Worm (Caenorhabditis elegans) whole organism, L1 larva: ENCODE measurements around the gene twk-11.

Source experiments
- C04F5.9 ChIP-seq: sonication (generic microtip); optimal IDR thresholded peaks from 2 replicates; lab custom pipeline; 2016; ENCODE audit warnings: missing genetic modification characterization, missing compliant biosample characterization
- F16B12.6 ChIP-seq: fragments of 150-350 bp; optimal IDR thresholded peaks from 2 replicates; lab custom pipeline; 2014; ENCODE audit warnings: missing biosample characterization, missing genetic modification characterization
- Y116A8C.19 ChIP-seq: sonication (generic microtip); optimal IDR thresholded peaks from 2 replicates; lab custom pipeline; 2016; ENCODE audit warnings: missing compliant biosample characterization, missing genetic modification characterization, borderline replicate concordance
- blmp-1 ChIP-seq: fragments of 150-350 bp; optimal IDR thresholded peaks from 2 replicates; lab custom pipeline; 2014; ENCODE audit warnings: missing biosample characterization, missing genetic modification characterization
- ceh-63 ChIP-seq: fragments of 200-800 bp; sonication (Bioruptor generic); optimal IDR thresholded peaks from 2 replicates; lab custom pipeline; 2018; ENCODE audit warnings: mild to moderate bottlenecking, missing genetic modification characterization, missing compliant biosample characterization
- ceh-8 ChIP-seq: fragments of 200-800 bp; sonication (Bioruptor generic); optimal IDR thresholded peaks from 2 replicates; lab custom pipeline; 2018; ENCODE audit warnings: mild to moderate bottlenecking, missing genetic modification characterization, moderate library complexity, missing compliant biosample characterization
- ceh-88 ChIP-seq: fragments of 200-800 bp; sonication (Bioruptor generic); IDR thresholded peaks from 2 replicates; pipeline ENCODE4 v1.3.6; 2022; ENCODE audit warnings: missing genetic modification characterization, missing compliant biosample characterization
- ceh-90 ChIP-seq: sonication (generic microtip); optimal IDR thresholded peaks from 2 replicates; lab custom pipeline; 2016; ENCODE audit warnings: missing genetic modification characterization, missing compliant biosample characterization
- ces-1 ChIP-seq: fragments of 150-350 bp; optimal IDR thresholded peaks from 2 replicates; lab custom pipeline; 2014; ENCODE audit warnings: missing biosample characterization, missing genetic modification reagents, missing genetic modification characterization
- dpl-1 ChIP-seq, 3 experiments: fragments of 150-350 bp in 2 of 3; sonication (generic microtip) in 1 of 3; optimal IDR thresholded peaks; 2 replicates each; lab custom pipeline; 2014 to 2017; ENCODE audit warnings: missing biosample characterization in 3 of 3, missing genetic modification characterization in 3 of 3, missing genetic modification reagents in 3 of 3
- dsc-1 ChIP-seq: sonication (generic microtip); optimal IDR thresholded peaks from 2 replicates; lab custom pipeline; 2016; ENCODE audit warnings: mild to moderate bottlenecking, missing genetic modification characterization, missing compliant biosample characterization
- efl-1 ChIP-seq, 4 experiments: fragments of 150-350 bp; optimal IDR thresholded peaks in 3 of 4; peaks in 1 of 4; 1 replicate in 1 of 4; 2 replicates in 3 of 4; lab custom pipeline; 2014; ENCODE audit warnings: missing biosample characterization in 2 of 4, missing genetic modification characterization in 2 of 4, missing genetic modification reagents in 2 of 4
- elt-2 ChIP-seq: sonication (generic microtip); optimal IDR thresholded peaks from 2 replicates; lab custom pipeline; 2016; ENCODE audit warnings: missing genetic modification characterization, mild to moderate bottlenecking, inconsistent platforms, missing compliant biosample characterization, missing genetic modification reagents
- elt-3 ChIP-seq, 6 experiments: fragments of 150-350 bp in 1 of 6; sonication (generic microtip); optimal IDR thresholded peaks; 2 replicates each; lab custom pipeline; 2017 to 2018; ENCODE audit warnings: missing biosample characterization in 6 of 6, missing genetic modification characterization in 6 of 6, inconsistent platforms in 1 of 6
- fkh-8 ChIP-seq: sonication (generic microtip); optimal IDR thresholded peaks from 2 replicates; lab custom pipeline; 2016; ENCODE audit warnings: mild to moderate bottlenecking, missing genetic modification characterization, missing compliant biosample characterization
- fos-1 ChIP-seq: fragments of 150-350 bp; optimal IDR thresholded peaks from 2 replicates; lab custom pipeline; 2014; ENCODE audit warnings: missing biosample characterization, missing genetic modification characterization
- grh-1 ChIP-seq: fragments of 200-800 bp; sonication (Bioruptor generic); IDR thresholded peaks from 2 replicates; pipeline ENCODE4 v1.3.6; 2022; ENCODE audit warnings: missing genetic modification reagents, missing genetic modification characterization, missing compliant biosample characterization
- hlh-17 ChIP-seq: fragments of 200-800 bp; sonication (Bioruptor generic); optimal IDR thresholded peaks from 2 replicates; lab custom pipeline; 2018; ENCODE audit warnings: missing genetic modification characterization, mild to moderate bottlenecking, missing compliant biosample characterization, moderate library complexity, borderline replicate concordance
- hlh-4 ChIP-seq: sonication (generic microtip); optimal IDR thresholded peaks from 2 replicates; lab custom pipeline; 2016; ENCODE audit warnings: mild to moderate bottlenecking, missing genetic modification characterization, missing compliant biosample characterization
- lin-14 ChIP-seq: fragments of 200-800 bp; sonication (Bioruptor generic); optimal IDR thresholded peaks from 2 replicates; lab custom pipeline; 2018; ENCODE audit warnings: mild to moderate bottlenecking, missing genetic modification characterization, moderate library complexity, missing compliant biosample characterization
- lin-15B ChIP-seq: fragments of 150-350 bp; sonication (generic microtip); optimal IDR thresholded peaks from 3 replicates; lab custom pipeline; 2014; ENCODE audit warnings: missing biosample characterization, missing genetic modification characterization
- lir-3 ChIP-seq: sonication (generic microtip); optimal IDR thresholded peaks from 2 replicates; lab custom pipeline; 2016; ENCODE audit warnings: mild to moderate bottlenecking, missing genetic modification characterization, moderate library complexity, missing compliant biosample characterization; ENCODE audit not compliant: poor library complexity
- mab-9 ChIP-seq: fragments of 200-800 bp; sonication (Bioruptor generic); IDR thresholded peaks from 2 replicates; pipeline ENCODE4 v1.3.6; 2022; ENCODE audit warnings: missing genetic modification reagents, missing genetic modification characterization, missing compliant biosample characterization
- mdl-1 ChIP-seq, 2 experiments: fragments of 150-350 bp; optimal IDR thresholded peaks; 2 replicates each; lab custom pipeline; 2014 to 2017; ENCODE audit warnings: missing biosample characterization in 2 of 2, missing genetic modification characterization in 2 of 2, inconsistent platforms in 1 of 2
- mep-1 ChIP-seq: fragments of 150-350 bp; optimal IDR thresholded peaks from 2 replicates; lab custom pipeline; 2014; ENCODE audit warnings: missing biosample characterization, missing genetic modification characterization
- nhr-11 ChIP-seq: fragments of 150-350 bp; optimal IDR thresholded peaks from 2 replicates; lab custom pipeline; 2014; ENCODE audit warnings: missing biosample characterization, missing genetic modification characterization
- nhr-19 ChIP-seq: fragments of 200-800 bp; sonication (Bioruptor generic); conservative IDR thresholded peaks from 2 replicates; pipeline ENCODE4 v1.3.6; 2022; ENCODE audit warnings: missing genetic modification characterization, missing compliant biosample characterization
- nhr-47 ChIP-seq: sonication (generic microtip); optimal IDR thresholded peaks from 2 replicates; lab custom pipeline; 2016; ENCODE audit warnings: mild to moderate bottlenecking, missing genetic modification characterization, moderate library complexity, missing compliant biosample characterization
- nhr-71 ChIP-seq: sonication (generic microtip); optimal IDR thresholded peaks from 2 replicates; lab custom pipeline; 2016; ENCODE audit warnings: mild to moderate bottlenecking, missing genetic modification characterization, moderate library complexity, missing compliant biosample characterization
- pag-3 ChIP-seq: sonication (generic microtip); optimal IDR thresholded peaks from 2 replicates; lab custom pipeline; 2017; ENCODE audit warnings: missing genetic modification characterization, mild to moderate bottlenecking, missing compliant biosample characterization, antibody characterized with exemption, borderline replicate concordance; ENCODE audit not compliant: insufficient read depth
- pax-3 ChIP-seq: fragments of 200-800 bp; sonication (Bioruptor generic); optimal IDR thresholded peaks from 2 replicates; lab custom pipeline; 2018; ENCODE audit warnings: mild to moderate bottlenecking, missing genetic modification characterization, moderate library complexity, missing compliant biosample characterization
- rnt-1 ChIP-seq: sonication (generic microtip); optimal IDR thresholded peaks from 2 replicates; lab custom pipeline; 2016; ENCODE audit warnings: mild to moderate bottlenecking, missing genetic modification characterization, moderate library complexity, missing compliant biosample characterization
- sox-4 ChIP-seq: sonication (generic microtip); optimal IDR thresholded peaks from 2 replicates; lab custom pipeline; 2016; ENCODE audit warnings: missing genetic modification characterization, missing compliant biosample characterization
- sptf-1 ChIP-seq: fragments of 150-350 bp; optimal IDR thresholded peaks from 2 replicates; lab custom pipeline; 2014; ENCODE audit warnings: missing biosample characterization, missing genetic modification characterization
- sup-37 ChIP-seq: fragments of 200-800 bp; sonication (Bioruptor generic); optimal IDR thresholded peaks from 2 replicates; lab custom pipeline; 2018; ENCODE audit warnings: mild to moderate bottlenecking, missing genetic modification characterization, missing compliant biosample characterization
- unc-98 ChIP-seq: fragments of 200-800 bp; sonication (Bioruptor generic); IDR thresholded peaks from 2 replicates; pipeline ENCODE4 v1.3.6; 2022; ENCODE audit warnings: missing genetic modification characterization, missing compliant biosample characterization
- vab-15 ChIP-seq: sonication (generic microtip); optimal IDR thresholded peaks from 2 replicates; lab custom pipeline; 2017; ENCODE audit warnings: missing genotype, mild to moderate bottlenecking, missing genetic modification characterization, missing compliant biosample characterization
- xbp-1 ChIP-seq: sonication (generic microtip); optimal IDR thresholded peaks from 2 replicates; lab custom pipeline; 2016; ENCODE audit warnings: missing genetic modification characterization, missing compliant biosample characterization
- zag-1 ChIP-seq: fragments of 150-350 bp; optimal IDR thresholded peaks from 2 replicates; lab custom pipeline; 2014; ENCODE audit warnings: missing biosample characterization, missing genetic modification characterization
- ztf-11 ChIP-seq, 2 experiments: sonication (generic microtip); optimal IDR thresholded peaks; 2 replicates each; lab custom pipeline; 2016 to 2017; ENCODE audit warnings: missing genetic modification characterization in 2 of 2, missing biosample characterization in 1 of 2, missing compliant biosample characterization in 1 of 2
- ztf-4 ChIP-seq: fragments of 150-350 bp; optimal IDR thresholded peaks from 2 replicates; lab custom pipeline; 2014; ENCODE audit warnings: missing biosample characterization, missing genetic modification characterization

twk-11 gene

ce11 chrV:7009461-7009860 is 26.9 kb downstream of the twk-11 start, which contains the start of gene C33G8.2:
Gene C33G8.2 (plus strand): TSS chrV:7009761.
- no peak for TF ChIP-seq efl-1 (optimal IDR thresholded peaks at IDR 0.05; lab: Kevin White, UChicago)
- TF ChIP-seq efl-1 (GFP tag; optimal IDR thresholded peaks at IDR 0.05 in 1 of 2; lab: Kevin White, UChicago) = peak in 1 of 2 experiments; percentile 31
- no peak for TF ChIP-seq pag-3

ce11 chrV:7007307-7007706 is 29.1 kb downstream of the twk-11 start, which contains the start of gene drd-10:
Gene drd-10 (plus strand): TSS chrV:7007607.
- no peak for TF ChIP-seq lir-3 (tag; lab: Kevin White, UChicago)
- no peak for TF ChIP-seq fos-1
- TF ChIP-seq F16B12.6 = no peak
- no peak for TF ChIP-seq xbp-1
- TF ChIP-seq ztf-4 (tag; lab: Kevin White, UChicago) = no peak
- TF ChIP-seq grh-1 = no peak
- TF ChIP-seq zag-1 = no peak

ce11 chrV:7005964-7006363 is 30.4 kb downstream of the twk-11 start, which contains the start of gene spig-10:
Gene spig-10 (plus strand): TSS chrV:7006264.
- TF ChIP-seq dsc-1 (no peak), nhr-11 (tag; lab: Kevin White, UChicago) (no peak), ceh-8 (no peak), pax-3 (tag; lab: Kevin White, UChicago) (no peak), mab-9 (GFP tag; lab: Robert Waterston, UW) (no peak), blmp-1 (tag; lab: Kevin White, UChicago) (no peak)

ce11 chrV:7003850-7004249 is 32.5 kb downstream of the twk-11 start, which contains the start of gene srab-4:
Gene srab-4 (plus strand): TSS chrV:7004150.
- TF ChIP-seq fos-1 = no peak
- no peak for TF ChIP-seq nhr-19 (GFP tag; lab: Robert Waterston, UW)
- no peak for TF ChIP-seq vab-15
- TF ChIP-seq, all 84 proteins: peak for 0

- no peak for TF ChIP-seq unc-98
- TF ChIP-seq ceh-63 = no peak
- TF ChIP-seq grh-1 = no peak
- peak; percentile 1 for TF ChIP-seq elt-2
- no peak for TF ChIP-seq mdl-1 (tag; optimal IDR thresholded peaks at IDR 0.05; lab: Kevin White, UChicago)
- no peak for TF ChIP-seq lin-15B (tag; lab: Kevin White, UChicago)
- no peak for TF ChIP-seq efl-1 (optimal IDR thresholded peaks at IDR 0.05; lab: Kevin White, UChicago)
- peak in 1 of 2 experiments; percentile 75 for TF ChIP-seq efl-1 (GFP tag; optimal IDR thresholded peaks at IDR 0.05 in 1 of 2; lab: Kevin White, UChicago)
- no peak for TF ChIP-seq fos-1
- TF ChIP-seq rnt-1 = no peak
- TF ChIP-seq nhr-11 (tag; lab: Kevin White, UChicago) = no peak
- no peak for TF ChIP-seq sox-4 (tag; lab: Kevin White, UChicago)
- TF ChIP-seq vab-15 = no peak
- no peak for TF ChIP-seq ceh-8
- TF ChIP-seq hlh-17 = no peak
- no peak for TF ChIP-seq nhr-71 (tag; lab: Kevin White, UChicago)
- TF ChIP-seq hlh-4 (tag; lab: Kevin White, UChicago) = no peak
- TF ChIP-seq, all 84 proteins: peak for 2
These were observed 35.6 kb downstream of the twk-11 start for ce11 chrV:7000734-7001133.

ce11 chrV:6998303-6998884 is 38.0 kb downstream of the twk-11 start, which contains the start of gene nhr-42:
Gene nhr-42 (plus strand): TSS chrV:6998819.
- TF ChIP-seq ceh-90 (tag; lab: Kevin White, UChicago) (no peak), fkh-8 (tag; lab: Kevin White, UChicago) (no peak), mep-1 (tag; lab: Kevin White, UChicago) (peak; percentile 22), ceh-88 (GFP tag; lab: Robert Waterston, UW) (no peak), lin-14 (GFP tag; lab: Kevin White, UChicago) (peak; percentile 68), ztf-11 (tag; optimal IDR thresholded peaks at IDR 0.05; lab: Kevin White, UChicago) (no peak), xbp-1 (no peak), elt-2 (peak; percentile 55), C04F5.9 (no peak), nhr-47 (tag; lab: Kevin White, UChicago) (no peak), dpl-1 (GFP tag; optimal IDR thresholded peaks at IDR 0.05; lab: Kevin White, UChicago) (no peak), fos-1 (no peak), sptf-1 (tag; lab: Kevin White, UChicago) (no peak), Y116A8C.19 (no peak), elt-3 (tag; optimal IDR thresholded peaks at IDR 0.05; lab: Kevin White, UChicago) (peak in 2 of 6 experiments; percentile 4 to 35), sup-37 (GFP tag; lab: Kevin White, UChicago) (no peak), lir-3 (tag; lab: Kevin White, UChicago) (no peak), grh-1 (no peak), ces-1 (no peak), unc-98 (no peak)
